Worm (Caenorhabditis elegans): ENCODE data around the gene F08F3.10.

Gene F08F3.10

ce11 chrV:5423120-5423519, 10.0 kb downstream of the F08F3.10 start, which contains the start of gene cyp-14A5:
TSS of gene cyp-14A5 (minus strand) at chrV:5423282.
- TF ChIP-seq nhr-76 (tag; optimal IDR thresholded peaks at IDR 0.05) = peak; percentile 40
- no peak for TF ChIP-seq nhr-23 (tag; optimal IDR thresholded peaks at IDR 0.05)
- TF ChIP-seq ama-1 (optimal IDR thresholded peaks at IDR 0.05) = no peak
- TF ChIP-seq egl-27 (tag; optimal IDR thresholded peaks at IDR 0.05) = no peak
- TF ChIP-seq daf-12 (tag; optimal IDR thresholded peaks at IDR 0.05) = no peak
- no peak for TF ChIP-seq jun-1 (tag; optimal IDR thresholded peaks at IDR 0.05)

ce11 chrV:5425008-5425407, 11.9 kb downstream of the F08F3.10 start:
- no peak for TF ChIP-seq lin-15B (tag; optimal IDR thresholded peaks at IDR 0.05)
- peak; percentile 28 to 84 (median 31) for TF ChIP-seq elt-3 (tag; optimal IDR thresholded peaks at IDR 0.05)
- TF ChIP-seq nhr-25 (tag; optimal IDR thresholded peaks at IDR 0.05) = peak; percentile 87
- TF ChIP-seq nhr-237 (tag; optimal IDR thresholded peaks at IDR 0.05) = no peak
- peak; percentile 95 for TF ChIP-seq elt-2 (tag; optimal IDR thresholded peaks at IDR 0.05)
- peak; percentile 75 for TF ChIP-seq nhr-76 (tag; optimal IDR thresholded peaks at IDR 0.05)
- peak; percentile 9 for TF ChIP-seq jun-1 (tag; optimal IDR thresholded peaks at IDR 0.05)
- TF ChIP-seq nhr-43 (tag; optimal IDR thresholded peaks at IDR 0.05; ENCODE audit: poor library complexity, severe bottlenecking) = peak; percentile 73
- TF ChIP-seq pqm-1 (tag; optimal IDR thresholded peaks at IDR 0.05) = peak; percentile 73
- TF ChIP-seq lsy-12 (tag; optimal IDR thresholded peaks at IDR 0.05) = peak; percentile 1
- TF ChIP-seq ceh-16 (tag; optimal IDR thresholded peaks at IDR 0.05) = no peak
- no peak for TF ChIP-seq snpc-4 (tag; optimal IDR thresholded peaks at IDR 0.05)
- peak; percentile 68 for TF ChIP-seq nhr-23 (tag; optimal IDR thresholded peaks at IDR 0.05)
- no peak for TF ChIP-seq nhr-28 (tag; optimal IDR thresholded peaks at IDR 0.05)
- peak; percentile 99 for TF ChIP-seq elt-1 (tag; optimal IDR thresholded peaks at IDR 0.05)
- no peak for TF ChIP-seq R02D3.7 (tag; optimal IDR thresholded peaks at IDR 0.05)
- TF ChIP-seq mdl-1 (tag; optimal IDR thresholded peaks at IDR 0.05) = peak; percentile 87

DNA sequence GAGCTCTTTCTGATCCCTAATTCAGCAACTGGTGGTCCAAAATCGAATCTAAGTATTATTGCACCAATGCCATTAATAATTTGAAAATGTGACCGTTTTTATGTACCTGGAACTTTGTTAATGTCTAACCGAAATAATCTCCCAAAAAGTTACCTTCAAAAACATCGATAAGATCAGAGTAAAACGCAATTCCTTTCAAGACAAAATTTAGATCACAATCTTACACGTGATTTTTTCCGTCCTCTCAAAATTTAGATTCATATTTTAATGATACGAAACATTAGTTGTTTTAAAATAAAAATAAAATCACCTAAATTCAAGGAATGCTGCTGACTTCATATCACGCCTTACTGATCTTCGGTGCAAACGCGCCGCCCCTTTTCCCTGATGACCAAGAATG, 13.2 kb downstream of the F08F3.10 start:
- peak; percentile 97 for TF ChIP-seq elt-1 (tag; optimal IDR thresholded peaks at IDR 0.05)
- TF ChIP-seq sea-2 (GFP tag; optimal IDR thresholded peaks at IDR 0.05) = no peak

DNA sequence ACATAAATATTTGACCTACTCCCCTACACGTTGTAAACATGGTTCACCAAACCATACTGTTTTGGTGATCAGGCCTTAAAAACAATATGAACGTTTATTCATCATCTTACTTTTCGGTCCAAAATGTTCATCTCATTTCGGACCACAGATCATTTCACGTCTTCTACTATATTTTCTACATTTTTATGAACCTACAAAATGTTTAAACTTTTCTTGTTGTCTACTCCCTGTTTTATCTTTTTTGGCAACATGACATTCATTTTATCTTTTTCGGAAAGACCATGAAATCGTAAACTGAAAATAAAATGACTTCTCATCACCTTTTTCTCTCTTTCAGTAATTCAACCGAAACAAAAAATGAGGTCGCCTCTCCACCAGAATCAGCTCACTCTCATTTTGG, 14.7 kb downstream of the F08F3.10 start, which contains the start of gene rhr-1:
Gene rhr-1 (plus strand): TSS at position 301 of the 400 bp plus-strand sequence.
- TF ChIP-seq elt-3 (tag; optimal IDR thresholded peaks at IDR 0.05) (no peak), skn-1 (tag; optimal IDR thresholded peaks at IDR 0.05) (no peak), nhr-237 (tag; optimal IDR thresholded peaks at IDR 0.05) (no peak), elt-2 (tag; optimal IDR thresholded peaks at IDR 0.05) (peak; percentile 27)

- no peak for TF ChIP-seq pqm-1 (tag; optimal IDR thresholded peaks at IDR 0.05)
- TF ChIP-seq skn-1 (tag; optimal IDR thresholded peaks at IDR 0.05) = no peak
- TF ChIP-seq ZK546.5 (tag; optimal IDR thresholded peaks at IDR 0.05) = no peak
Observed at ce11 chrV:5432499-5432898, 19.3 kb downstream of the F08F3.10 start, which contains the start of gene F08F3.8. TSS of gene F08F3.8 (minus strand) at chrV:5432599.

DNA sequence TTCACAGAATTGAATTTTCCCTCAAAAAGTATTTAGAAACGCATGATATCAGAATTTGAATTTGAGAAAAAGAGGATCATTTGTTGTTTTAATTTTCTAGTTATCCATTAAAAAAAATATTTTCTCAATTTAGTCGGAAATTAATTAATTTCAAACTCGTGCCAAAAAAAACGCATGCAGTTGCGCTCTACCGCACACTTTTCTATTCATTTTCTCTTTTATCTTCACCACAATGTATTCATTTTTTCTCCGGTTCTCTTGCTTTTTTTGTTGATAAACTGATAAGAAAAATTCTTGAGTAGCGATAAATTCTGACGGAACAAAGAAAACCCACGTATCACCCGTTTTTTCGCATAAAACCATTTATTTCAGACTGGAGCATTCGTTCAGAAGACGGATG, 19.9 kb downstream of the F08F3.10 start, which contains the start of gene acl-6:
Gene acl-6 (plus strand): TSS at position 367 of the 400 bp plus-strand sequence.
- peak; percentile 57 for TF ChIP-seq snpc-4 (tag; optimal IDR thresholded peaks at IDR 0.05)
- TF ChIP-seq aly-2 (tag; optimal IDR thresholded peaks at IDR 0.05) = no peak
- TF ChIP-seq unc-62 (GFP tag; optimal IDR thresholded peaks at IDR 0.05) = no peak
- peak; percentile 84 for TF ChIP-seq pha-4 (tag; optimal IDR thresholded peaks at IDR 0.05)
- TF ChIP-seq fos-1 (tag; optimal IDR thresholded peaks at IDR 0.05) = no peak
- peak; percentile 37 for TF ChIP-seq nhr-23 (tag; optimal IDR thresholded peaks at IDR 0.05)
- no peak for TF ChIP-seq elt-1 (tag; optimal IDR thresholded peaks at IDR 0.05)
- peak; percentile 48 for TF ChIP-seq jun-1 (tag; optimal IDR thresholded peaks at IDR 0.05)
- no peak for TF ChIP-seq nhr-28 (tag; optimal IDR thresholded peaks at IDR 0.05)
- TF ChIP-seq nhr-67 (tag; optimal IDR thresholded peaks at IDR 0.05) = no peak
- TF ChIP-seq elt-3 (tag; optimal IDR thresholded peaks at IDR 0.05) = peak in 1 of 3 experiments; percentile 24
- no peak for TF ChIP-seq ceh-16 (tag; optimal IDR thresholded peaks at IDR 0.05)
- TF ChIP-seq ceh-82 (tag; optimal IDR thresholded peaks at IDR 0.05) = no peak
- TF ChIP-seq nhr-43 (tag; optimal IDR thresholded peaks at IDR 0.05; ENCODE audit: poor library complexity, severe bottlenecking) = no peak
- TF ChIP-seq fkh-10 (GFP tag; optimal IDR thresholded peaks at IDR 0.05) = no peak
- TF ChIP-seq skn-1 (tag; optimal IDR thresholded peaks at IDR 0.05) = peak; percentile 64
- TF ChIP-seq daf-12 (tag; optimal IDR thresholded peaks at IDR 0.05) = no peak
- TF ChIP-seq R02D3.7 (tag; optimal IDR thresholded peaks at IDR 0.05) = no peak
- TF ChIP-seq pqm-1 (tag; optimal IDR thresholded peaks at IDR 0.05) = peak; percentile 99
- no peak for TF ChIP-seq nhr-237 (tag; optimal IDR thresholded peaks at IDR 0.05)
- no peak for TF ChIP-seq lsy-12 (tag; optimal IDR thresholded peaks at IDR 0.05)
- no peak for TF ChIP-seq ama-1 (optimal IDR thresholded peaks at IDR 0.05)
- TF ChIP-seq elt-2 (tag; optimal IDR thresholded peaks at IDR 0.05) = peak; percentile 99
- no peak for TF ChIP-seq nhr-76 (tag; optimal IDR thresholded peaks at IDR 0.05)
- no peak for TF ChIP-seq nhr-25 (tag; optimal IDR thresholded peaks at IDR 0.05)
- TF ChIP-seq nfya-1 (tag; optimal IDR thresholded peaks at IDR 0.05; ENCODE audit: insufficient read depth) = peak; percentile 28
- TF ChIP-seq lin-15B (tag; optimal IDR thresholded peaks at IDR 0.05) = peak; percentile 61
- no peak for TF ChIP-seq mdl-1 (tag; optimal IDR thresholded peaks at IDR 0.05)
